Worm (Caenorhabditis elegans) whole organism, L4 larva: ENCODE results near the gene F22F4.4.

Experiments used
- D1046.2 ChIP-seq: fragments of 200-800 bp; sonication (Bioruptor generic); IDR thresholded peaks from 2 replicates; pipeline ENCODE4 v1.3.6; 2022; ENCODE audit warnings: missing genetic modification characterization, missing compliant biosample characterization
- F37D6.2 ChIP-seq: sonication (generic microtip); optimal IDR thresholded peaks from 2 replicates; lab custom pipeline; 2016; ENCODE audit warnings: mild to moderate bottlenecking, missing genetic modification characterization, missing compliant biosample characterization
- ZK337.2 ChIP-seq: fragments of 200-800 bp; sonication (Bioruptor generic); IDR thresholded peaks from 2 replicates; pipeline ENCODE4 v1.3.6; 2022; ENCODE audit warnings: missing genetic modification reagents, missing genetic modification characterization, missing compliant biosample characterization
- ZK546.5 ChIP-seq, 2 experiments: sonication (generic microtip); optimal IDR thresholded peaks; 2 replicates each; lab custom pipeline; 2017; ENCODE audit warnings: missing biosample characterization in 2 of 2, missing genetic modification characterization in 2 of 2
- aha-1 ChIP-seq: fragments of 150-350 bp; peaks from one replicate; lab custom pipeline; 2014; ENCODE audit warnings: missing biosample characterization, missing genetic modification characterization
- ceh-20 ChIP-seq: fragments of 200-800 bp; sonication (Bioruptor generic); IDR thresholded peaks from 2 replicates; pipeline ENCODE4 v1.3.6; 2022; ENCODE audit warnings: missing genetic modification reagents, missing genetic modification characterization, missing compliant biosample characterization
- ctbp-1 ChIP-seq: fragments of 200-800 bp; sonication (Bioruptor generic); IDR thresholded peaks from 2 replicates; pipeline ENCODE4 v1.3.6; 2022; ENCODE audit warnings: missing genetic modification reagents, missing genetic modification characterization, missing compliant biosample characterization
- daf-12 ChIP-seq: fragments of 150-350 bp; optimal IDR thresholded peaks from 2 replicates; lab custom pipeline; 2014; ENCODE audit warnings: missing biosample characterization, missing genetic modification reagents, missing genetic modification characterization
- daf-16 ChIP-seq, 3 experiments: sonication (generic microtip); optimal IDR thresholded peaks; 2 replicates each; lab custom pipeline; 2016 to 2017; ENCODE audit warnings: missing genetic modification characterization in 3 of 3, missing genetic modification reagents in 3 of 3, mild to moderate bottlenecking in 2 of 3, missing compliant biosample characterization in 2 of 3, missing biosample characterization in 1 of 3, moderate library complexity in 1 of 3
- dmd-6 ChIP-seq: fragments of 200-800 bp; sonication (Bioruptor generic); IDR thresholded peaks from 2 replicates; pipeline ENCODE4 v1.3.6; 2022; ENCODE audit warnings: missing genetic modification reagents, missing genetic modification characterization, missing compliant biosample characterization
- dmd-8 ChIP-seq: fragments of 200-800 bp; sonication (Bioruptor generic); IDR thresholded peaks from 2 replicates; pipeline ENCODE4 v1.3.6; 2022; ENCODE audit warnings: missing genetic modification characterization, missing compliant biosample characterization
- dpl-1 ChIP-seq: fragments of 150-350 bp; optimal IDR thresholded peaks from 2 replicates; lab custom pipeline; 2014; ENCODE audit warnings: missing biosample characterization, missing genetic modification reagents, missing genetic modification characterization
- dve-1 ChIP-seq: sonication (generic microtip); optimal IDR thresholded peaks from 2 replicates; lab custom pipeline; 2017; ENCODE audit warnings: antibody characterized with exemption, mild to moderate bottlenecking, missing genetic modification characterization, missing compliant biosample characterization; ENCODE audit not compliant: insufficient read depth
- hlh-11 ChIP-seq: fragments of 200-800 bp; sonication (Bioruptor generic); optimal IDR thresholded peaks from 2 replicates; lab custom pipeline; 2018; ENCODE audit warnings: mild to moderate bottlenecking, missing genetic modification characterization, missing compliant biosample characterization
- hlh-30 ChIP-seq: sonication (generic microtip); optimal IDR thresholded peaks from 2 replicates; lab custom pipeline; 2017; ENCODE audit warnings: antibody characterized with exemption, mild to moderate bottlenecking, missing genetic modification characterization, missing compliant biosample characterization; ENCODE audit not compliant: insufficient read depth
- hmg-1.1 ChIP-seq: fragments of 200-800 bp; sonication (Bioruptor generic); IDR thresholded peaks from 2 replicates; pipeline ENCODE4 v1.3.6; 2022; ENCODE audit warnings: missing genetic modification reagents, missing genetic modification characterization, missing compliant biosample characterization
- lim-7 ChIP-seq: fragments of 200-800 bp; sonication (Bioruptor generic); IDR thresholded peaks from 2 replicates; pipeline ENCODE4 v1.3.6; 2022; ENCODE audit warnings: missing genetic modification characterization, missing compliant biosample characterization
- lsy-2 ChIP-seq, 2 experiments: fragments of 150-350 bp in 1 of 2; sonication (generic microtip) in 1 of 2; optimal IDR thresholded peaks; 2 replicates each; lab custom pipeline; 2014 to 2017; ENCODE audit warnings: missing biosample characterization in 2 of 2, missing genetic modification characterization in 2 of 2
- madf-5 ChIP-seq, 2 experiments: fragments of 200-800 bp; sonication (Bioruptor generic); IDR thresholded peaks; 2 replicates each; pipeline ENCODE4 v1.3.6; 2022; ENCODE audit warnings: missing compliant biosample characterization in 2 of 2, missing genetic modification characterization in 2 of 2
- mep-1 ChIP-seq: fragments of 150-350 bp; sonication (generic microtip); optimal IDR thresholded peaks from 3 replicates; lab custom pipeline; 2014; ENCODE audit warnings: missing biosample characterization, missing genetic modification characterization
- mes-2 ChIP-seq: sonication (generic microtip); optimal IDR thresholded peaks from 2 replicates; lab custom pipeline; 2016; ENCODE audit warnings: missing genotype, mild to moderate bottlenecking, missing genetic modification characterization, missing compliant biosample characterization; ENCODE audit not compliant: poor library complexity, severe bottlenecking
- mxl-3 ChIP-seq: fragments of 200-800 bp; sonication (Bioruptor generic); optimal IDR thresholded peaks from 2 replicates; lab custom pipeline; 2018; ENCODE audit warnings: mild to moderate bottlenecking, missing genetic modification characterization, missing compliant biosample characterization
- nhr-10 ChIP-seq: fragments of 150-350 bp; optimal IDR thresholded peaks from 2 replicates; lab custom pipeline; 2014; ENCODE audit warnings: missing biosample characterization, missing genetic modification characterization
- nhr-25 ChIP-seq: sonication (generic microtip); optimal IDR thresholded peaks from 2 replicates; lab custom pipeline; 2017; ENCODE audit warnings: missing genetic modification characterization, mild to moderate bottlenecking, missing compliant biosample characterization, antibody characterized with exemption, moderate library complexity, borderline replicate concordance; ENCODE audit not compliant: insufficient read depth
- nhr-28 ChIP-seq: fragments of 150-350 bp; optimal IDR thresholded peaks from 2 replicates; lab custom pipeline; 2014; ENCODE audit warnings: missing biosample characterization, missing genetic modification characterization
- php-3 ChIP-seq: fragments of 200-800 bp; sonication (Bioruptor generic); IDR thresholded peaks from 2 replicates; pipeline ENCODE4 v1.3.6; 2022; ENCODE audit warnings: missing genetic modification reagents, missing genetic modification characterization, missing compliant biosample characterization
- saeg-2 ChIP-seq: fragments of 200-800 bp; sonication (Bioruptor generic); IDR thresholded peaks from 2 replicates; pipeline ENCODE4 v1.3.6; 2022; ENCODE audit warnings: missing genetic modification reagents, missing genetic modification characterization, missing compliant biosample characterization
- set-16 ChIP-seq: fragments of 200-800 bp; sonication (Bioruptor generic); IDR thresholded peaks from 2 replicates; pipeline ENCODE4 v1.3.6; 2022; ENCODE audit warnings: missing genetic modification reagents, missing genetic modification characterization, missing compliant biosample characterization
- unc-130 ChIP-seq: sonication (generic microtip); optimal IDR thresholded peaks from 2 replicates; lab custom pipeline; 2016; ENCODE audit warnings: missing genetic modification reagents, missing genetic modification characterization, missing compliant biosample characterization
- unc-39 ChIP-seq: sonication (generic microtip); optimal IDR thresholded peaks from 2 replicates; lab custom pipeline; 2017; ENCODE audit warnings: missing biosample characterization, missing genetic modification characterization
- unc-62 ChIP-seq, 3 experiments: fragments of 150-350 bp in 1 of 3; sonication (generic microtip); optimal IDR thresholded peaks in 2 of 3; peaks in 1 of 3; 1 replicate in 1 of 3; 2 replicates in 2 of 3; lab custom pipeline; 2014 to 2017; ENCODE audit warnings: missing biosample characterization in 3 of 3, missing genetic modification characterization in 3 of 3, missing genetic modification reagents in 3 of 3, missing genotype in 1 of 3
- zip-2 ChIP-seq: fragments of 150-350 bp; optimal IDR thresholded peaks from 2 replicates; lab custom pipeline; 2014; ENCODE audit warnings: missing biosample characterization, missing genetic modification characterization

F22F4.4 gene

ce11 chrX:6041995-6042481, 40.7 kb upstream of the F22F4.4 start (continued):
- TF ChIP-seq ZK337.2 (no peak), ctbp-1 (GFP tag; lab: Robert Waterston, UW) (peak; percentile 41; the same call in 1 of the 2 replicates), unc-130 (GFP tag; lab: Kevin White, UChicago) (no peak), ceh-20 (GFP tag; lab: Robert Waterston, UW) (0 out of 2 replicates have a peak, but pooled peaks have one; percentile 24), mep-1 (tag; lab: Kevin White, UChicago) (peak; percentile 86), mes-2 (tag; lab: Kevin White, UChicago) (peak; percentile 58), unc-39 (tag; lab: Kevin White, UChicago) (no peak), nhr-10 (tag; lab: Kevin White, UChicago) (peak; percentile 75), zip-2 (tag; lab: Kevin White, UChicago) (no peak), dpl-1 (GFP tag; lab: Kevin White, UChicago) (peak; percentile 3), saeg-2 (GFP tag; lab: Robert Waterston, UW) (0 out of 2 replicates have a peak, but pooled peaks have one; percentile 23), hmg-1.1 (GFP tag; lab: Robert Waterston, UW) (peak; percentile 42), nhr-25 (tag; lab: Kevin White, UChicago) (peak; percentile 84), F37D6.2 (tag; lab: Kevin White, UChicago) (no peak)
- TF ChIP-seq, all 104 proteins: peak for 33

ce11 chrX:6041094-6041441, 39.7 kb upstream of the F22F4.4 start:
- TF ChIP-seq madf-5 (GFP tag; IDR thresholded peaks at IDR 0.05; lab: Robert Waterston, UW), result no peak
- peak; percentile 64 for TF ChIP-seq hlh-11 (tag; lab: Kevin White, UChicago)
- no peak for TF ChIP-seq lim-7
- TF ChIP-seq lsy-2 (tag; optimal IDR thresholded peaks at IDR 0.05; lab: Kevin White, UChicago), result no peak
- TF ChIP-seq nhr-28 (tag; lab: Kevin White, UChicago), result peak; percentile 37
- TF ChIP-seq ctbp-1 (GFP tag; lab: Robert Waterston, UW), result no peak
- TF ChIP-seq hlh-30 (tag; lab: Kevin White, UChicago), result peak; percentile 26
- TF ChIP-seq dmd-6 (GFP tag; lab: Robert Waterston, UW), result 0 out of 2 replicates have a peak, but pooled peaks have one; percentile 10
- no peak for TF ChIP-seq ZK337.2
- peak; percentile 58 for TF ChIP-seq php-3 (GFP tag; lab: Robert Waterston, UW)
- TF ChIP-seq dve-1 (tag; lab: Kevin White, UChicago), result peak; percentile 27
- no peak for TF ChIP-seq daf-16 (GFP tag; optimal IDR thresholded peaks at IDR 0.05; lab: Kevin White, UChicago)
- TF ChIP-seq daf-16 (tag; optimal IDR thresholded peaks at IDR 0.05; lab: Kevin White, UChicago), result peak; percentile 0
- no peak for TF ChIP-seq dmd-8 (GFP tag; lab: Robert Waterston, UW)

- TF ChIP-seq mxl-3 (GFP tag; lab: Kevin White, UChicago) (peak; percentile 2), daf-16 (GFP tag; optimal IDR thresholded peaks at IDR 0.05; lab: Kevin White, UChicago) (peak in 1 of 2 experiments; percentile 22), daf-16 (tag; optimal IDR thresholded peaks at IDR 0.05; lab: Kevin White, UChicago) (no peak), unc-62 (GFP tag; optimal IDR thresholded peaks at IDR 0.05 in 1 of 2; lab: Kevin White, UChicago) (peak in 1 of 2 experiments; percentile 74), unc-62 (tag; optimal IDR thresholded peaks at IDR 0.05; lab: Kevin White, UChicago) (no peak), set-16 (GFP tag; lab: Robert Waterston, UW) (peak; percentile 78), ZK546.5 (tag; optimal IDR thresholded peaks at IDR 0.05; lab: Kevin White, UChicago) (no peak), daf-12 (tag; lab: Kevin White, UChicago) (no peak), aha-1 (tag; lab: Kevin White, UChicago) (peak; percentile 73)
These were observed 39.2 kb upstream of the F22F4.4 start for ce11 chrX:6040435-6041093.

ce11 chrX:6039544-6039943, 38.2 kb upstream of the F22F4.4 start, which contains the start of gene hsp-25:
Gene hsp-25 (minus strand): TSS chrX:6039644.
- TF ChIP-seq unc-62 (GFP tag; optimal IDR thresholded peaks at IDR 0.05 in 1 of 2; lab: Kevin White, UChicago) (peak in 1 of 2 experiments; percentile 72), unc-62 (tag; optimal IDR thresholded peaks at IDR 0.05; lab: Kevin White, UChicago) (no peak), aha-1 (tag; lab: Kevin White, UChicago) (peak; percentile 29), D1046.2 (GFP tag; lab: Robert Waterston, UW) (no peak)
